Fruit fly (Drosophila melanogaster) Kc167 (cell line): ENCODE measurements around the gene VhaPPA1-1.

Source experiments
- Myc ChIP-seq: fragments of >200 bp; optimal IDR thresholded peaks from 2 replicates; lab custom pipeline; 2017; ENCODE audit warnings: missing external identifiers
- Sin3A ChIP-seq: fragments of >200 bp; optimal IDR thresholded peaks from 2 replicates; lab custom pipeline; 2018; ENCODE audit warnings: missing external identifiers
- h ChIP-seq: fragments of >200 bp; optimal IDR thresholded peaks from 3 replicates; lab custom pipeline; 2018; ENCODE audit warnings: missing external identifiers
- insv ChIP-seq: fragments of >200 bp; optimal IDR thresholded peaks from 3 replicates; lab custom pipeline; 2018; ENCODE audit warnings: missing external identifiers
- psq ChIP-seq: fragments of >200 bp; optimal IDR thresholded peaks from 2 replicates; lab custom pipeline; 2017; ENCODE audit warnings: missing external identifiers
- ttk ChIP-seq: sonication (Bioruptor generic); optimal IDR thresholded peaks from 2 replicates; lab custom pipeline; 2017; ENCODE audit warnings: missing external identifiers

DNA sequence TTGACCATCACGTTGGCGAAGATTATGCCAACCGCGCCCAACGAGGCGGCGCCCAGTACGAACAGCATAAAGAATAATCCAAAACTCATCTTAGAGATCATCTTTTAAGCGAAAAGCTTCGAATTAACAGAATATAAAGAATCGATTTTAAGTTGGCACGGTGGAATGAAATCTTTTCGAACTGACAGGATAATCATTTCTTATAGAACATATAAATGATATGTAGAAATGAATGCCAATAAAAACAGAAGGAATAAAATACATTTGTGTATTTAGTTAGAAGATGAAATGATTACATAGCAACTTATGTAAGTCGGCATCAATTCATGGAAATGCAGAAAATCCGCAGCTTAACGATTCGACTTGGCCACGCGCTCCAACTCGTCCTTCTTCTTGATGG is 3.7 kb downstream of the VhaPPA1-1 start, which contains the start of gene VhaPPA1-2:
- no peak for TF ChIP-seq psq (lab: Kevin White, UChicago)
- no peak for TF ChIP-seq h (lab: Kevin White, UChicago)
- no peak for TF ChIP-seq ttk (lab: Kevin White, UChicago)
- no peak for TF ChIP-seq insv (lab: Kevin White, UChicago)
- TF ChIP-seq Sin3A (lab: Kevin White, UChicago), result no peak
- TF ChIP-seq Myc (lab: Kevin White, UChicago), result no peak
